Worm (Caenorhabditis elegans) whole organism, L1 larva: Measurements from ENCODE around the gene F20B10.3.

Experiments
- F16B12.6 ChIP-seq: fragments of 150-350 bp; optimal IDR thresholded peaks from 2 replicates; lab custom pipeline; 2014; ENCODE audit warnings: missing biosample characterization, missing genetic modification characterization
- ceh-63 ChIP-seq: fragments of 200-800 bp; sonication (Bioruptor generic); optimal IDR thresholded peaks from 2 replicates; lab custom pipeline; 2018; ENCODE audit warnings: mild to moderate bottlenecking, missing genetic modification characterization, missing compliant biosample characterization
- egl-27 ChIP-seq, 2 experiments: fragments of 150-350 bp in 1 of 2; sonication (generic microtip); optimal IDR thresholded peaks; 3 replicates each; lab custom pipeline; 2017 to 2018; ENCODE audit warnings: missing biosample characterization in 2 of 2, missing genetic modification characterization in 2 of 2, missing genetic modification reagents in 2 of 2
- fkh-10 ChIP-seq: sonication (generic microtip); optimal IDR thresholded peaks from 2 replicates; lab custom pipeline; 2017; ENCODE audit warnings: missing biosample characterization, missing genetic modification reagents, missing genetic modification characterization
- grh-1 ChIP-seq: fragments of 200-800 bp; sonication (Bioruptor generic); IDR thresholded peaks from 2 replicates; pipeline ENCODE4 v1.3.6; 2022; ENCODE audit warnings: missing genetic modification reagents, missing genetic modification characterization, missing compliant biosample characterization
- mep-1 ChIP-seq: fragments of 150-350 bp; optimal IDR thresholded peaks from 2 replicates; lab custom pipeline; 2014; ENCODE audit warnings: missing biosample characterization, missing genetic modification characterization
- nhr-11 ChIP-seq: fragments of 150-350 bp; optimal IDR thresholded peaks from 2 replicates; lab custom pipeline; 2014; ENCODE audit warnings: missing biosample characterization, missing genetic modification characterization
- nhr-12 ChIP-seq: sonication (generic microtip); optimal IDR thresholded peaks from 2 replicates; lab custom pipeline; 2017; ENCODE audit warnings: missing biosample characterization, missing genetic modification characterization
- nhr-77 ChIP-seq: fragments of 150-350 bp; optimal IDR thresholded peaks from 2 replicates; lab custom pipeline; 2014; ENCODE audit warnings: missing biosample characterization, missing genetic modification characterization
- snpc-4 ChIP-seq: fragments of 150-350 bp; optimal IDR thresholded peaks from 2 replicates; lab custom pipeline; 2014; ENCODE audit warnings: missing biosample characterization, missing genetic modification characterization
- unc-62 ChIP-seq: fragments of 150-350 bp; optimal IDR thresholded peaks from 2 replicates; lab custom pipeline; 2014; ENCODE audit warnings: missing biosample characterization, missing genetic modification reagents, missing genetic modification characterization
- vab-15 ChIP-seq: sonication (generic microtip); optimal IDR thresholded peaks from 2 replicates; lab custom pipeline; 2017; ENCODE audit warnings: missing genotype, mild to moderate bottlenecking, missing genetic modification characterization, missing compliant biosample characterization
- zag-1 ChIP-seq: fragments of 150-350 bp; optimal IDR thresholded peaks from 2 replicates; lab custom pipeline; 2014; ENCODE audit warnings: missing biosample characterization, missing genetic modification characterization

- no peak for TF ChIP-seq ceh-63 (GFP tag; lab: Kevin White, UChicago)
- no peak for TF ChIP-seq mep-1
- TF ChIP-seq unc-62 (GFP tag; lab: Kevin White, UChicago): no peak
- TF ChIP-seq F16B12.6 (tag; lab: Kevin White, UChicago): no peak
- TF ChIP-seq zag-1 (tag; lab: Kevin White, UChicago): no peak
- no peak for TF ChIP-seq vab-15
- TF ChIP-seq grh-1 (GFP tag; lab: Robert Waterston, UW): no peak
- TF ChIP-seq nhr-77 (tag; lab: Kevin White, UChicago): no peak
- TF ChIP-seq nhr-11 (tag; lab: Kevin White, UChicago): no peak
- no peak for TF ChIP-seq nhr-12 (tag; lab: Kevin White, UChicago)
- no peak for TF ChIP-seq egl-27 (tag; optimal IDR thresholded peaks at IDR 0.05; lab: Kevin White, UChicago)
- no peak for TF ChIP-seq fkh-10
- TF ChIP-seq snpc-4 (tag; lab: Kevin White, UChicago): no peak
Observed at ce11 chrIV:12150877-12151276, 17.2 kb upstream of the F20B10.3 start, which contains the start of gene B0001.2.
